Worm (Caenorhabditis elegans) whole organism, late embryonic: ENCODE data around the gene clec-257.

Source experiments
- C08G9.2 ChIP-seq: sonication (generic microtip); optimal IDR thresholded peaks from 2 replicates; lab custom pipeline; 2016; ENCODE audit warnings: mild to moderate bottlenecking, missing genetic modification characterization, moderate library complexity, missing compliant biosample characterization
- dve-1 ChIP-seq: sonication (generic microtip); optimal IDR thresholded peaks from 2 replicates; lab custom pipeline; 2017; ENCODE audit warnings: antibody characterized with exemption, mild to moderate bottlenecking, missing genetic modification characterization, missing compliant biosample characterization
- elt-4 ChIP-seq: sonication (generic microtip); optimal IDR thresholded peaks from 2 replicates; lab custom pipeline; 2016; ENCODE audit warnings: missing genetic modification characterization, missing compliant biosample characterization
- fkh-10 ChIP-seq: fragments of 150-350 bp; optimal IDR thresholded peaks from 2 replicates; lab custom pipeline; 2014; ENCODE audit warnings: missing biosample characterization, missing genetic modification reagents, missing genetic modification characterization
- fkh-6 ChIP-seq: sonication (generic microtip); optimal IDR thresholded peaks from 2 replicates; lab custom pipeline; 2016; ENCODE audit warnings: missing genetic modification characterization, missing compliant biosample characterization
- gmeb-2 ChIP-seq: sonication (generic microtip); optimal IDR thresholded peaks from 2 replicates; lab custom pipeline; 2016; ENCODE audit warnings: missing genetic modification characterization, inconsistent platforms, missing compliant biosample characterization
- hlh-8 ChIP-seq: sonication (generic microtip); optimal IDR thresholded peaks from 2 replicates; lab custom pipeline; 2016; ENCODE audit warnings: missing genotype, missing genetic modification characterization, missing compliant biosample characterization
- nfya-1 ChIP-seq: sonication (generic microtip); optimal IDR thresholded peaks from 2 replicates; lab custom pipeline; 2017; ENCODE audit warnings: missing genetic modification characterization, mild to moderate bottlenecking, missing compliant biosample characterization, antibody characterized with exemption, moderate library complexity
- pha-4 ChIP-seq: fragments of 150-350 bp; optimal IDR thresholded peaks from 2 replicates; lab custom pipeline; 2018; ENCODE audit warnings: missing biosample characterization, missing genetic modification reagents, missing genetic modification characterization
- pqm-1 ChIP-seq: sonication (generic microtip); optimal IDR thresholded peaks from 2 replicates; lab custom pipeline; 2016; ENCODE audit warnings: missing genetic modification characterization, missing compliant biosample characterization
- tbx-2 ChIP-seq: sonication (generic microtip); optimal IDR thresholded peaks from 2 replicates; lab custom pipeline; 2016; ENCODE audit warnings: missing genetic modification characterization, missing compliant biosample characterization
- tbx-7 ChIP-seq: sonication (generic microtip); optimal IDR thresholded peaks from 2 replicates; lab custom pipeline; 2016; ENCODE audit warnings: missing genotype, missing genetic modification characterization, missing compliant biosample characterization
- unc-3 ChIP-seq, 2 experiments: fragments of 200-800 bp in 1 of 2; sonication (Bioruptor generic) in 1 of 2; sonication (generic microtip) in 1 of 2; conservative IDR thresholded peaks in 1 of 2; optimal IDR thresholded peaks in 1 of 2; 2 replicates each; pipeline versions ENCODE4 v1.3.6 to Lab custom; 2016 to 2022; ENCODE audit warnings: missing compliant biosample characterization in 2 of 2, missing genetic modification characterization in 2 of 2, missing genetic modification reagents in 1 of 2
- zip-5 ChIP-seq: sonication (generic microtip); optimal IDR thresholded peaks from 2 replicates; lab custom pipeline; 2016; ENCODE audit warnings: missing genetic modification characterization, missing compliant biosample characterization

ce11 chrV:18790658-18791057 is 17.8 kb downstream of the clec-257 start, which contains the start of gene nhr-231:
- TF ChIP-seq tbx-7 (tag; lab: Kevin White, UChicago), result no peak
- TF ChIP-seq pha-4 (tag; lab: Kevin White, UChicago), result no peak
- TF ChIP-seq C08G9.2, result no peak
- no peak for TF ChIP-seq hlh-8
- TF ChIP-seq unc-3 (GFP tag; conservative IDR thresholded peaks at IDR 0.05; lab: Robert Waterston, UW), result no peak
- TF ChIP-seq unc-3 (tag; optimal IDR thresholded peaks at IDR 0.05; lab: Kevin White, UChicago), result no peak
- TF ChIP-seq tbx-2, result no peak
- TF ChIP-seq fkh-6 (tag; lab: Kevin White, UChicago), result no peak
- TF ChIP-seq gmeb-2 (tag; lab: Kevin White, UChicago), result no peak
- TF ChIP-seq zip-5 (tag; lab: Kevin White, UChicago), result no peak
- TF ChIP-seq elt-4 (tag; lab: Kevin White, UChicago), result no peak
- no peak for TF ChIP-seq dve-1 (tag; lab: Kevin White, UChicago)
- TF ChIP-seq fkh-10 (GFP tag; lab: Kevin White, UChicago), result no peak
- TF ChIP-seq pqm-1 (tag; lab: Kevin White, UChicago), result no peak
- no peak for TF ChIP-seq nfya-1
